Worm (Caenorhabditis elegans): Measurements from ENCODE around the gene F53G2.12.

F53G2.12 gene

DNA sequence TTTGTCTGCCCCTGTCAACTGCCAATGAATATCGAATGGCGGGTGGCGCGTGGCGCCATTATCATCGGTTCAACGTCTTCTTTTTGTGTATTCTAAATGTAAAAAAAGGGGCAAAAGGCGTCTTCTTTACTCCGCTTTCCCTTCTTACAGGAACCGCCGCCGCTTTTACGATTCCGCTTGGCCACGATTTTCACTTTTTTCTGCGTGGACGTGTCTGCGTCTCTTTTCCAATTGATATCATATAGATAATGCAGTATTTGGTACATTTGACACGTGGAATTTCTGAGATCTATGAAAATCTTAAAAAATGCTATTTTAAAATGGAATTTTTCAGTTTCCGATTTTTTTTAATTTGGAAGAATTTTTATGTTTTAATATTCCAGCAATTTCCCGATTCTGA, 43.3 kb downstream of the F53G2.12 start:
- TF ChIP-seq daf-12 (tag; optimal IDR thresholded peaks at IDR 0.05) (no peak), elt-3 (tag; optimal IDR thresholded peaks at IDR 0.05) (peak in 1 of 3 experiments; percentile 34)

ce11 chrII:2431972-2432371, 46.9 kb downstream of the F53G2.12 start, which contains the start of gene ceh-86:
TSS of gene ceh-86 (minus strand) at chrII:2432072.
- TF ChIP-seq fos-1 (tag; optimal IDR thresholded peaks at IDR 0.05) (no peak), nhr-76 (tag; optimal IDR thresholded peaks at IDR 0.05) (no peak), mml-1 (tag; optimal IDR thresholded peaks at IDR 0.05) (no peak), nhr-28 (tag; optimal IDR thresholded peaks at IDR 0.05) (no peak), ceh-9 (tag; optimal IDR thresholded peaks at IDR 0.05) (no peak), R02D3.7 (tag; optimal IDR thresholded peaks at IDR 0.05) (no peak), jun-1 (tag; optimal IDR thresholded peaks at IDR 0.05) (no peak), aly-2 (tag; optimal IDR thresholded peaks at IDR 0.05) (no peak), nhr-11 (tag; optimal IDR thresholded peaks at IDR 0.05) (no peak), ceh-28 (tag; optimal IDR thresholded peaks at IDR 0.05) (no peak), unc-62 (GFP tag; optimal IDR thresholded peaks at IDR 0.05) (no peak), nhr-237 (tag; optimal IDR thresholded peaks at IDR 0.05) (no peak), ztf-11 (tag; optimal IDR thresholded peaks at IDR 0.05) (no peak), zag-1 (tag; optimal IDR thresholded peaks at IDR 0.05) (no peak), daf-12 (tag; optimal IDR thresholded peaks at IDR 0.05) (no peak), egl-27 (tag; optimal IDR thresholded peaks at IDR 0.05) (no peak), sea-2 (GFP tag; optimal IDR thresholded peaks at IDR 0.05) (no peak), eor-1 (tag; optimal IDR thresholded peaks at IDR 0.05) (no peak), pha-4 (tag; optimal IDR thresholded peaks at IDR 0.05) (no peak), hmg-11 (tag; optimal IDR thresholded peaks at IDR 0.05) (no peak)
